Worm (Caenorhabditis elegans) whole organism, young adult: ENCODE results near the gene C28C12.12.

Experiments
- B0019.2 ChIP-seq: fragments of 200-800 bp; sonication (Bioruptor generic); conservative IDR thresholded peaks from 2 replicates; pipeline ENCODE4 v1.3.6; 2022; ENCODE audit warnings: missing genetic modification reagents, missing genetic modification characterization, missing compliant biosample characterization
- B0336.3 ChIP-seq: fragments of 200-800 bp; sonication (Bioruptor generic); IDR thresholded peaks from 2 replicates; pipeline ENCODE4 v1.3.6; 2022; ENCODE audit warnings: missing genetic modification characterization, missing compliant biosample characterization
- C06A6.2 ChIP-seq: fragments of 200-800 bp; sonication (Bioruptor generic); conservative IDR thresholded peaks from 2 replicates; pipeline ENCODE4 v1.3.6; 2022; ENCODE audit warnings: missing genetic modification characterization, missing compliant biosample characterization
- F23B12.7 ChIP-seq: sonication (generic microtip); optimal IDR thresholded peaks from 2 replicates; lab custom pipeline; 2017; ENCODE audit warnings: missing genetic modification characterization, mild to moderate bottlenecking, missing compliant biosample characterization, antibody characterized with exemption, moderate library complexity; ENCODE audit not compliant: insufficient read depth
- F52B5.7 ChIP-seq: sonication (generic microtip); optimal IDR thresholded peaks from 2 replicates; lab custom pipeline; 2016; ENCODE audit warnings: mild to moderate bottlenecking, missing genetic modification characterization, missing compliant biosample characterization
- K11D2.4 ChIP-seq: fragments of 200-800 bp; sonication (Bioruptor generic); IDR thresholded peaks from 2 replicates; pipeline ENCODE4 v1.3.6; 2022; ENCODE audit warnings: missing genetic modification reagents, missing genetic modification characterization, missing compliant biosample characterization
- K12H6.12 ChIP-seq: fragments of 200-800 bp; sonication (Bioruptor generic); optimal IDR thresholded peaks from 2 replicates; lab custom pipeline; 2018; ENCODE audit warnings: mild to moderate bottlenecking, missing genetic modification characterization, missing compliant biosample characterization
- Y53G8AR.9 ChIP-seq: fragments of 200-800 bp; sonication (Bioruptor generic); conservative IDR thresholded peaks from 2 replicates; pipeline ENCODE4 v1.3.6; 2022; ENCODE audit warnings: missing genetic modification reagents, missing genetic modification characterization, missing compliant biosample characterization
- akir-1 ChIP-seq: fragments of 200-800 bp; sonication (Bioruptor generic); optimal IDR thresholded peaks from 2 replicates; lab custom pipeline; 2018; ENCODE audit warnings: mild to moderate bottlenecking, missing genetic modification characterization, moderate library complexity, missing compliant biosample characterization
- ama-1 ChIP-seq, 3 experiments: fragments of 150-350 bp in 1 of 3; sonication (generic microtip) in 2 of 3; optimal IDR thresholded peaks; 2 replicates each; lab custom pipeline; 2014 to 2018; ENCODE audit warnings: missing biosample characterization in 2 of 3, missing genetic modification characterization in 2 of 3, missing genetic modification reagents in 2 of 3
- aptf-2 ChIP-seq: fragments of 200-800 bp; sonication (Bioruptor generic); conservative IDR thresholded peaks from 2 replicates; pipeline ENCODE4 v1.3.6; 2022; ENCODE audit warnings: missing genetic modification reagents, missing genetic modification characterization, missing compliant biosample characterization
- atf-7 ChIP-seq: sonication (generic microtip); optimal IDR thresholded peaks from 2 replicates; lab custom pipeline; 2017; ENCODE audit warnings: mild to moderate bottlenecking, missing genetic modification characterization, missing compliant biosample characterization
- ccch-3 ChIP-seq: fragments of 200-800 bp; sonication (Bioruptor generic); optimal IDR thresholded peaks from 2 replicates; lab custom pipeline; 2018; ENCODE audit warnings: mild to moderate bottlenecking, missing genetic modification characterization, missing compliant biosample characterization
- cebp-1 ChIP-seq, 2 experiments: fragments of 200-800 bp in 1 of 2; sonication (Bioruptor generic) in 1 of 2; sonication (generic microtip) in 1 of 2; IDR thresholded peaks in 1 of 2; optimal IDR thresholded peaks in 1 of 2; 2 replicates each; pipeline versions ENCODE4 v1.3.6 to Lab custom; 2017 to 2022; ENCODE audit warnings: missing compliant biosample characterization in 2 of 2, missing genetic modification characterization in 2 of 2, mild to moderate bottlenecking in 1 of 2, missing genetic modification reagents in 1 of 2, moderate library complexity in 1 of 2
- dox-1 ChIP-seq: fragments of 200-800 bp; sonication (Bioruptor generic); IDR thresholded peaks from 2 replicates; pipeline ENCODE4 v1.3.6; 2022; ENCODE audit warnings: missing genetic modification reagents, missing genetic modification characterization, missing compliant biosample characterization
- dpff-1 ChIP-seq: sonication (generic microtip); optimal IDR thresholded peaks from 2 replicates; lab custom pipeline; 2017; ENCODE audit warnings: mild to moderate bottlenecking, missing genetic modification characterization, missing compliant biosample characterization
- egl-44 ChIP-seq: fragments of 200-800 bp; sonication (Bioruptor generic); IDR thresholded peaks from 2 replicates; pipeline ENCODE4 v1.3.6; 2022; ENCODE audit warnings: missing genetic modification reagents, missing genetic modification characterization, missing compliant biosample characterization
- ekl-4 ChIP-seq: fragments of 200-800 bp; sonication (Bioruptor generic); IDR thresholded peaks from 2 replicates; pipeline ENCODE4 v1.3.6; 2022; ENCODE audit warnings: missing genetic modification reagents, missing genetic modification characterization, missing compliant biosample characterization
- ets-4 ChIP-seq: fragments of 200-800 bp; sonication (Bioruptor generic); optimal IDR thresholded peaks from 2 replicates; lab custom pipeline; 2018; ENCODE audit warnings: mild to moderate bottlenecking, missing genetic modification characterization, missing compliant biosample characterization
- fkh-3 ChIP-seq: sonication (generic microtip); optimal IDR thresholded peaks from 2 replicates; lab custom pipeline; 2016; ENCODE audit warnings: mild to moderate bottlenecking, missing genetic modification characterization, missing compliant biosample characterization
- hlh-26 ChIP-seq: fragments of 200-800 bp; sonication (Bioruptor generic); conservative IDR thresholded peaks from 2 replicates; pipeline ENCODE4 v1.3.6; 2022; ENCODE audit warnings: missing genetic modification reagents, missing genetic modification characterization, missing compliant biosample characterization
- hmg-20 ChIP-seq: fragments of 200-800 bp; sonication (Bioruptor generic); IDR thresholded peaks from 2 replicates; pipeline ENCODE4 v1.3.6; 2022; ENCODE audit warnings: missing genetic modification reagents, missing genetic modification characterization, missing compliant biosample characterization
- lin-40 ChIP-seq: sonication (generic microtip); optimal IDR thresholded peaks from 2 replicates; lab custom pipeline; 2016; ENCODE audit warnings: missing genetic modification characterization, mild to moderate bottlenecking, missing compliant biosample characterization, missing genotype, missing genetic modification reagents
- lsl-1 ChIP-seq: fragments of 200-800 bp; sonication (Bioruptor generic); optimal IDR thresholded peaks from 2 replicates; lab custom pipeline; 2018; ENCODE audit warnings: mild to moderate bottlenecking, missing genetic modification characterization, moderate library complexity, missing compliant biosample characterization
- mes-4 ChIP-seq: sonication (generic microtip); optimal IDR thresholded peaks from 2 replicates; lab custom pipeline; 2016; ENCODE audit warnings: missing genotype, missing genetic modification characterization, missing compliant biosample characterization
- nfya-2 ChIP-seq: fragments of 200-800 bp; sonication (Bioruptor generic); IDR thresholded peaks from 2 replicates; pipeline ENCODE4 v1.3.6; 2022; ENCODE audit warnings: missing genetic modification reagents, missing genetic modification characterization, missing compliant biosample characterization
- nfyb-1 ChIP-seq: fragments of 200-800 bp; sonication (Bioruptor generic); IDR thresholded peaks from 2 replicates; pipeline ENCODE4 v1.3.6; 2022; ENCODE audit warnings: missing genetic modification reagents, missing genetic modification characterization, missing compliant biosample characterization
- nhr-120 ChIP-seq: fragments of 200-800 bp; sonication (Bioruptor generic); IDR thresholded peaks from 2 replicates; pipeline ENCODE4 v1.3.6; 2022; ENCODE audit warnings: missing genetic modification characterization, missing compliant biosample characterization
- nhr-27 ChIP-seq: fragments of 200-800 bp; sonication (Bioruptor generic); optimal IDR thresholded peaks from 2 replicates; lab custom pipeline; 2018; ENCODE audit warnings: mild to moderate bottlenecking, missing genetic modification characterization, moderate library complexity, missing compliant biosample characterization
- nhr-80 ChIP-seq: sonication (generic microtip); optimal IDR thresholded peaks from 2 replicates; lab custom pipeline; 2016; ENCODE audit warnings: missing genetic modification characterization, missing compliant biosample characterization
- nhr-90 ChIP-seq: sonication (generic microtip); optimal IDR thresholded peaks from 2 replicates; lab custom pipeline; 2016; ENCODE audit warnings: missing genotype, mild to moderate bottlenecking, missing genetic modification characterization, missing compliant biosample characterization
- pha-4 ChIP-seq: fragments of 150-350 bp; sonication (generic microtip); optimal IDR thresholded peaks from 2 replicates; lab custom pipeline; 2014; ENCODE audit warnings: missing biosample characterization, missing genetic modification reagents, missing genetic modification characterization
- rec-8 ChIP-seq, 2 experiments: sonication (generic microtip); optimal IDR thresholded peaks; 2 replicates each; lab custom pipeline; 2016; ENCODE audit warnings: mild to moderate bottlenecking in 2 of 2, missing genetic modification characterization in 2 of 2, missing genetic modification reagents in 2 of 2, missing genotype in 2 of 2, missing biosample characterization in 1 of 2, missing compliant biosample characterization in 1 of 2, moderate library complexity in 1 of 2
- repo-1 ChIP-seq: sonication (generic microtip); optimal IDR thresholded peaks from 2 replicates; lab custom pipeline; 2017; ENCODE audit warnings: mild to moderate bottlenecking, missing genetic modification characterization, missing compliant biosample characterization
- rpc-1 ChIP-seq, 2 experiments: fragments of 150-350 bp in 1 of 2; sonication (generic microtip) in 1 of 2; optimal IDR thresholded peaks; 2 replicates each; lab custom pipeline; 2014 to 2018; ENCODE audit warnings: missing biosample characterization in 1 of 2, missing genetic modification characterization in 1 of 2, missing genetic modification reagents in 1 of 2, missing genotype in 1 of 2
- tbp1 ChIP-seq: fragments of 200-800 bp; sonication (Bioruptor generic); optimal IDR thresholded peaks from 2 replicates; lab custom pipeline; 2018; ENCODE audit warnings: mild to moderate bottlenecking, missing genetic modification characterization, missing compliant biosample characterization
- unc-130 ChIP-seq: sonication (generic microtip); optimal IDR thresholded peaks from 2 replicates; lab custom pipeline; 2016; ENCODE audit warnings: missing genetic modification reagents, missing genetic modification characterization, missing compliant biosample characterization
- zim-3 ChIP-seq: sonication (generic microtip); optimal IDR thresholded peaks from 2 replicates; lab custom pipeline; 2017; ENCODE audit warnings: mild to moderate bottlenecking, missing genetic modification characterization, moderate library complexity, missing compliant biosample characterization
- ztf-26 ChIP-seq: sonication (generic microtip); optimal IDR thresholded peaks from 2 replicates; lab custom pipeline; 2017; ENCODE audit warnings: missing genetic modification characterization, missing compliant biosample characterization

C28C12.12 gene

ce11 chrIV:8481308-8481707 lies 14.9 kb downstream of the C28C12.12 start, which contains the start of gene spp-8:
Gene spp-8, plus strand, starts transcription at chrIV:8481664.
- TF ChIP-seq K12H6.12 (tag; lab: Kevin White, UChicago), result no peak
- TF ChIP-seq lsl-1 (GFP tag; lab: Kevin White, UChicago), result no peak
- peak; percentile 87 for TF ChIP-seq ets-4 (GFP tag; lab: Kevin White, UChicago)
- TF ChIP-seq ama-1 (optimal IDR thresholded peaks at IDR 0.05; lab: Kevin White, UChicago), result no peak
- TF ChIP-seq ama-1 (GFP tag; optimal IDR thresholded peaks at IDR 0.05; lab: Kevin White, UChicago), result no peak
- peak; percentile 39; the same call in 1 of the 2 replicates for TF ChIP-seq egl-44 (GFP tag; lab: Robert Waterston, UW)
- peak; percentile 38 for TF ChIP-seq atf-7 (tag; lab: Kevin White, UChicago)
- no peak for TF ChIP-seq rpc-1 (optimal IDR thresholded peaks at IDR 0.05; lab: Kevin White, UChicago)
- TF ChIP-seq rpc-1 (tag; optimal IDR thresholded peaks at IDR 0.05; lab: Kevin White, UChicago), result no peak
- peak; percentile 1 for TF ChIP-seq tbp1 (GFP tag; lab: Kevin White, UChicago)
- TF ChIP-seq nhr-90 (tag; lab: Kevin White, UChicago), result peak; percentile 41
- no peak for TF ChIP-seq akir-1 (GFP tag; lab: Kevin White, UChicago)
- TF ChIP-seq dox-1 (GFP tag; lab: Robert Waterston, UW), result 0 out of 2 replicates have a peak, but pooled peaks have one; percentile 22
- peak; percentile 94 for TF ChIP-seq nhr-80 (tag; lab: Kevin White, UChicago)
- no peak for TF ChIP-seq ztf-26
- no peak for TF ChIP-seq lin-40

- TF ChIP-seq nhr-120 (GFP tag; lab: Robert Waterston, UW), result no peak
- TF ChIP-seq F23B12.7 (tag; lab: Kevin White, UChicago), result no peak
- no peak for TF ChIP-seq C06A6.2
- TF ChIP-seq ets-4 (GFP tag; lab: Kevin White, UChicago), result no peak
- no peak for TF ChIP-seq dpff-1 (tag; lab: Kevin White, UChicago)
- TF ChIP-seq hlh-26 (GFP tag; lab: Robert Waterston, UW), result no peak
- TF ChIP-seq rpc-1 (optimal IDR thresholded peaks at IDR 0.05; lab: Kevin White, UChicago), result no peak
- no peak for TF ChIP-seq rpc-1 (tag; optimal IDR thresholded peaks at IDR 0.05; lab: Kevin White, UChicago)
- no peak for TF ChIP-seq aptf-2
- no peak for TF ChIP-seq nhr-27
- TF ChIP-seq nfya-2 (GFP tag; lab: Robert Waterston, UW), result no peak
Observed at ce11 chrIV:8479346-8479745, 16.8 kb downstream of the C28C12.12 start, which contains the start of gene hlh-12. Gene hlh-12, minus strand, starts transcription at chrIV:8479446.

- TF ChIP-seq hmg-20 (GFP tag; lab: Robert Waterston, UW), result no peak
- TF ChIP-seq ccch-3 (GFP tag; lab: Kevin White, UChicago), result no peak
- TF ChIP-seq akir-1 (GFP tag; lab: Kevin White, UChicago), result no peak
- TF ChIP-seq cebp-1 (GFP tag; IDR thresholded peaks at IDR 0.05; lab: Robert Waterston, UW), result no peak
- peak; percentile 0 for TF ChIP-seq cebp-1 (tag; optimal IDR thresholded peaks at IDR 0.05; lab: Kevin White, UChicago)
- TF ChIP-seq nfyb-1 (GFP tag; lab: Robert Waterston, UW), result 0 out of 2 replicates have a peak, but pooled peaks have one; percentile 27
- no peak for TF ChIP-seq B0019.2
- TF ChIP-seq nhr-90 (tag; lab: Kevin White, UChicago), result no peak
- TF ChIP-seq zim-3, result no peak
- no peak for TF ChIP-seq F52B5.7 (tag; lab: Kevin White, UChicago)
- TF ChIP-seq B0336.3 (GFP tag; lab: Robert Waterston, UW), result peak; percentile 41
- peak; percentile 21 for TF ChIP-seq repo-1 (tag; lab: Kevin White, UChicago)
- no peak for TF ChIP-seq K11D2.4
- TF ChIP-seq rec-8 (tag; optimal IDR thresholded peaks at IDR 0.05; lab: Kevin White, UChicago), result no peak
- no peak for TF ChIP-seq aptf-2
- TF ChIP-seq fkh-3 (tag; lab: Kevin White, UChicago), result no peak
- TF ChIP-seq nhr-80 (tag; lab: Kevin White, UChicago), result no peak
- TF ChIP-seq mes-4 (tag; lab: Kevin White, UChicago), result no peak
- TF ChIP-seq ekl-4 (GFP tag; lab: Robert Waterston, UW), result no peak
- no peak for TF ChIP-seq unc-130 (GFP tag; lab: Kevin White, UChicago)
- no peak for TF ChIP-seq pha-4 (tag; lab: Kevin White, UChicago)
- peak; percentile 20 for TF ChIP-seq atf-7 (tag; lab: Kevin White, UChicago)
- 0 out of 2 replicates have a peak, but pooled peaks have one; percentile 35 for TF ChIP-seq Y53G8AR.9 (GFP tag; lab: Robert Waterston, UW)
- TF ChIP-seq, all 124 proteins: peak for 6
Observed at ce11 chrIV:8478516-8478915, 17.6 kb downstream of the C28C12.12 start.
